Worm (Caenorhabditis elegans): ENCODE data around the gene clc-3.

clc-3 gene

DNA sequence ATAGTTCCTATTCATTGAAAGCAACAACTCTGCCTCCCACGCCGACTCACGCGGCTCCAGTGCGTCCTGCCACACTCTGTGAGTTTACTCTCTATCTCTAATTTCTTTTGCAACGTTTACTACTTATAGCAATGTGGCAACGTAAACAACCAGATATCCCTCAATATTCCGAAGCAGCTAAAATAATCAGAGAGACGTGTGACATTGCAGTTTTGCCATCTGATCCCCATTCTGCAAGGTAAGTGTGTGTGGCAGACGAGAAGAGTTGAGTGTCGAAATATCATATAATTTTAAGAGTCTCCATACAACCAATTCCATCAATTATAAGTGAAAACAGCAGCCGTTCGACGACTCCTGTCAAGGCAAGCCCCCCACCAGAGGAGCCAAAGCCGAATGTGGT, 34.7 kb downstream of the clc-3 start:
- TF ChIP-seq bed-1 (GFP tag; IDR thresholded peaks at IDR 0.05) (no peak), snpc-1.3 (tag; optimal IDR thresholded peaks at IDR 0.05; ENCODE audit: insufficient read depth) (no peak), F23B12.7 (tag; optimal IDR thresholded peaks at IDR 0.05; ENCODE audit: insufficient read depth) (no peak), let-526 (GFP tag; IDR thresholded peaks at IDR 0.05) (no peak), K11D2.4 (GFP tag; IDR thresholded peaks at IDR 0.05) (no peak), ceh-100 (GFP tag; IDR thresholded peaks at IDR 0.05) (no peak), ztf-28 (GFP tag; IDR thresholded peaks at IDR 0.05) (no peak), cebp-1 (GFP tag; IDR thresholded peaks at IDR 0.05) (no peak), cebp-1 (tag; optimal IDR thresholded peaks at IDR 0.05) (no peak), snpc-4 (GFP tag; optimal IDR thresholded peaks at IDR 0.05) (no peak), snpc-4 (tag; optimal IDR thresholded peaks at IDR 0.05) (no peak), sea-2 (GFP tag; IDR thresholded peaks at IDR 0.05) (no peak), egrh-3 (GFP tag; IDR thresholded peaks at IDR 0.05) (no peak), nfya-2 (GFP tag; IDR thresholded peaks at IDR 0.05) (no peak), hlh-12 (tag; optimal IDR thresholded peaks at IDR 0.05) (no peak), madf-3 (GFP tag; IDR thresholded peaks at IDR 0.05) (no peak), nhr-27 (tag; optimal IDR thresholded peaks at IDR 0.05) (no peak), mes-4 (tag; optimal IDR thresholded peaks at IDR 0.05) (no peak), B0336.3 (GFP tag; IDR thresholded peaks at IDR 0.05) (no peak), D2030.7 (GFP tag; IDR thresholded peaks at IDR 0.05) (no peak), hsf-1 (GFP tag; IDR thresholded peaks at IDR 0.05) (no peak), snpc-1.1 (tag; optimal IDR thresholded peaks at IDR 0.05; ENCODE audit: insufficient read depth) (no peak)

DNA sequence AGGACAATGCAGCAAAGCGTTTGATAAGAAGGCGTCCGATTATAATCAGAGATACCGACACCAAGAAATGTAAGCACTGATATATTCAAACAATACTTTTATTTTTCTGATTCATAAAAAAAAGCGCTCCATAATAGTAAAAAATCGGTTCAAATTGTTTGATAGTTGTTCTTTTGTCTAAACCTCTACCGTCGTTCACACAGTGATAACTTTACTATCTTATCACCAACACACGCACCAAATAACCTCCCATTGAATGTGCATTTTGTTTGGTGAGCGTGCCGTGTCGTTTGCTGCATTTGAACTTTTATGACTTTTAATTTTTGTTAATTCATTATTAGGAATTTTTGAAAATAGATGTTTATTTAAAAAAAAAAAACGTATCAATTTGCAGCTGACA, 40.4 kb downstream of the clc-3 start:
- TF ChIP-seq repo-1 (tag; optimal IDR thresholded peaks at IDR 0.05): no peak
- TF ChIP-seq nhr-80 (tag; optimal IDR thresholded peaks at IDR 0.05): peak; percentile 78
- TF ChIP-seq efl-1 (GFP tag; optimal IDR thresholded peaks at IDR 0.05): no peak
- TF ChIP-seq F57C9.4 (tag; optimal IDR thresholded peaks at IDR 0.05): no peak

DNA sequence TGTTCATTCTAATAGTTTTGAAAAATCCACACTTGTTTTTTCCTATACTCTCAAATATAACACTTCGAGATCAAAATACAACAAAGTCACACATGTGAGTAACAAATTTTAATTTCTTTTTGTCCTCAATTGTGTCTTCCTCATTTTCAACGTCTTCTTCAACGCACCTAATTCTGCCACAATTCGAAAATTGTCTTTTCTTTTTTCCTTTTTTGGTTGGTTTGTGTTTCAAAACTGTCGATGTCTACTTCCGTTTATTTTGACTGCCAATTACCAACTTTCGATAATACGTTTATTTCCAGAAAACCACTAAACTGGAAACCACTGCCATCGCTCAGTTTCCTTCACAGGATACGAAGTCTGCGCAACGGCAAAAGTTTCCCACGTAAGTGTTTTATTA, 41.7 kb downstream of the clc-3 start, which contains the start of gene F11D5.1:
F11D5.1 (plus strand) TSS at position 301 of the 400 bp plus-strand sequence.
- TF ChIP-seq let-607 (tag; optimal IDR thresholded peaks at IDR 0.05): no peak
- no peak for TF ChIP-seq ztf-26 (tag; optimal IDR thresholded peaks at IDR 0.05)
- TF ChIP-seq bed-1 (GFP tag; IDR thresholded peaks at IDR 0.05): no peak
- TF ChIP-seq snpc-1.1 (tag; optimal IDR thresholded peaks at IDR 0.05; ENCODE audit: insufficient read depth): no peak
- TF ChIP-seq ztf-25 (GFP tag; IDR thresholded peaks at IDR 0.05): no peak
- no peak for TF ChIP-seq ets-4 (GFP tag; optimal IDR thresholded peaks at IDR 0.05)
- no peak for TF ChIP-seq lin-35 (GFP tag; optimal IDR thresholded peaks at IDR 0.05)
- no peak for TF ChIP-seq attf-5 (GFP tag; optimal IDR thresholded peaks at IDR 0.05)
- no peak for TF ChIP-seq bed-2 (GFP tag; IDR thresholded peaks at IDR 0.05)
- no peak for TF ChIP-seq K11D2.4 (GFP tag; IDR thresholded peaks at IDR 0.05)
- TF ChIP-seq zfh-2 (GFP tag; conservative IDR thresholded peaks at IDR 0.05): no peak
- no peak for TF ChIP-seq akir-1 (GFP tag; optimal IDR thresholded peaks at IDR 0.05)
- TF ChIP-seq snpc-1.3 (tag; optimal IDR thresholded peaks at IDR 0.05; ENCODE audit: insufficient read depth): no peak
- TF ChIP-seq Y67H2A.10 (GFP tag; conservative IDR thresholded peaks at IDR 0.05): no peak
- no peak for TF ChIP-seq B0261.1 (tag; optimal IDR thresholded peaks at IDR 0.05)
- no peak for TF ChIP-seq rpc-1 (optimal IDR thresholded peaks at IDR 0.05)
- no peak for TF ChIP-seq rpc-1 (tag; optimal IDR thresholded peaks at IDR 0.05)
